Fruit fly (Drosophila melanogaster): ENCODE measurements around the gene Naa30A.
A peak's percentile ranks its signal among the peaks of the same experiment; 100 is the strongest.

Gene Naa30A

dm6 chrX:1387149-1387752 lies 45.3 kb downstream of the Naa30A start (continued):
- TF ChIP-seq cg (GFP tag; optimal IDR thresholded peaks at IDR 0.05) (peak; percentile 65), Hand (GFP tag; optimal IDR thresholded peaks at IDR 0.05) (no peak), CG10366 (GFP tag; IDR thresholded peaks at IDR 0.05) (no peak), CG6689 (GFP tag; IDR thresholded peaks at IDR 0.05) (no peak), CG32767 (GFP tag; IDR thresholded peaks at IDR 0.05) (no peak), GATAe (GFP tag; conservative IDR thresholded peaks at IDR 0.05) (peak; percentile 56), Med (GFP tag) (peak; percentile 58), grau (tag; optimal IDR thresholded peaks at IDR 0.05) (no peak), CG2678 (tag; optimal IDR thresholded peaks at IDR 0.05) (peak; percentile 35), CG31224 (GFP tag; IDR thresholded peaks at IDR 0.05) (no peak), h (optimal IDR thresholded peaks at IDR 0.05) (no peak), nau (GFP tag; optimal IDR thresholded peaks at IDR 0.05) (no peak), CG9727 (GFP tag; optimal IDR thresholded peaks at IDR 0.05) (no peak), insv (GFP tag; optimal IDR thresholded peaks at IDR 0.05) (no peak), run (tag; optimal IDR thresholded peaks at IDR 0.05) (peak; percentile 0), Kr (GFP tag; optimal IDR thresholded peaks at IDR 0.05) (no peak), toy (GFP tag; IDR thresholded peaks at IDR 0.05) (no peak), lmd (GFP tag; IDR thresholded peaks at IDR 0.05) (no peak), pum (GFP tag; optimal IDR thresholded peaks at IDR 0.05) (no peak), gro (GFP tag; optimal IDR thresholded peaks at IDR 0.05) (no peak), NfI (GFP tag; optimal IDR thresholded peaks at IDR 0.05) (peak; percentile 5), ems (GFP tag; optimal IDR thresholded peaks at IDR 0.05) (no peak), ATbp (GFP tag; optimal IDR thresholded peaks at IDR 0.05) (peak; percentile 53), CG14710 (tag; optimal IDR thresholded peaks at IDR 0.05) (no peak), CG7963 (GFP tag; IDR thresholded peaks at IDR 0.05; ENCODE audit: partially characterized antibody) (no peak), stc (GFP tag; IDR thresholded peaks at IDR 0.05) (0 out of 2 replicates have a peak, but pooled peaks have one; percentile 19), CG4730 (GFP tag; IDR thresholded peaks at IDR 0.05) (no peak), CG12391 (tag; optimal IDR thresholded peaks at IDR 0.05) (no peak), CG15696 (tag; optimal IDR thresholded peaks at IDR 0.05) (peak; percentile 2), CG13775 (GFP tag; optimal IDR thresholded peaks at IDR 0.05) (no peak), BtbVII (GFP tag; optimal IDR thresholded peaks at IDR 0.05) (peak; percentile 29), Hmr (GFP tag; optimal IDR thresholded peaks at IDR 0.05) (peak; percentile 31), tgo (GFP tag; IDR thresholded peaks at IDR 0.05) (no peak), gce (GFP tag; IDR thresholded peaks at IDR 0.05) (no peak), D19A (tag; optimal IDR thresholded peaks at IDR 0.05) (peak; percentile 17), ranshi (GFP tag; IDR thresholded peaks at IDR 0.05) (no peak), CG11695 (GFP tag; IDR thresholded peaks at IDR 0.05) (no peak), wek (GFP tag; optimal IDR thresholded peaks at IDR 0.05) (peak; percentile 42), HLHmδ (GFP tag; optimal IDR thresholded peaks at IDR 0.05) (no peak), lov (optimal IDR thresholded peaks at IDR 0.05) (no peak), lov (GFP tag; IDR thresholded peaks at IDR 0.05) (no peak), eyg (GFP tag; optimal IDR thresholded peaks at IDR 0.05) (no peak), Xbp1 (GFP tag; optimal IDR thresholded peaks at IDR 0.05) (no peak), CG15514 (GFP tag; optimal IDR thresholded peaks at IDR 0.05) (peak; percentile 33), CrebB (tag; optimal IDR thresholded peaks at IDR 0.05) (no peak), ato (GFP tag; IDR thresholded peaks at IDR 0.05; ENCODE audit: partially characterized antibody) (no peak), prd (optimal IDR thresholded peaks at IDR 0.05) (no peak), prd (GFP tag; IDR thresholded peaks at IDR 0.05) (no peak), abd-A (tag; optimal IDR thresholded peaks at IDR 0.05) (no peak), CG17359 (tag; optimal IDR thresholded peaks at IDR 0.05) (peak; percentile 2), CG8290 (GFP tag; optimal IDR thresholded peaks at IDR 0.05) (no peak), CG8290 (tag; optimal IDR thresholded peaks at IDR 0.05) (peak in 1 of 2 experiments; percentile 34)

All from whole organism, embryonic.